Worm (Caenorhabditis elegans) whole organism, young adult: Measurements from ENCODE around the gene clec-121.
"Not testable (repeated sequence)": the region's sequence is repeated elsewhere in the genome, so short reads cannot be mapped to it uniquely, and the experiment has no call there.

ENCODE experiments used
- C17E4.6 ChIP-seq: fragments of 200-800 bp; sonication (Bioruptor generic); IDR thresholded peaks from 2 replicates; pipeline ENCODE4 v1.3.6; 2022; ENCODE audit warnings: missing genetic modification reagents, missing genetic modification characterization, missing compliant biosample characterization
- F39B2.1 ChIP-seq: fragments of 200-800 bp; sonication (Bioruptor generic); IDR thresholded peaks from 2 replicates; pipeline ENCODE4 v1.3.6; 2022; ENCODE audit warnings: missing genetic modification reagents, missing genetic modification characterization, missing compliant biosample characterization
- F52B5.7 ChIP-seq: sonication (generic microtip); optimal IDR thresholded peaks from 2 replicates; lab custom pipeline; 2016; ENCODE audit warnings: mild to moderate bottlenecking, missing genetic modification characterization, missing compliant biosample characterization
- F57A8.1 ChIP-seq: fragments of 200-800 bp; sonication (Bioruptor generic); optimal IDR thresholded peaks from 2 replicates; lab custom pipeline; 2018; ENCODE audit warnings: mild to moderate bottlenecking, missing genetic modification characterization, moderate library complexity, missing compliant biosample characterization
- F57C9.4 ChIP-seq: sonication (generic microtip); optimal IDR thresholded peaks from 2 replicates; lab custom pipeline; 2017; ENCODE audit warnings: mild to moderate bottlenecking, missing genetic modification characterization, missing compliant biosample characterization
- Y53G8AR.9 ChIP-seq: fragments of 200-800 bp; sonication (Bioruptor generic); conservative IDR thresholded peaks from 2 replicates; pipeline ENCODE4 v1.3.6; 2022; ENCODE audit warnings: missing genetic modification reagents, missing genetic modification characterization, missing compliant biosample characterization
- Y67H2A.10 ChIP-seq: fragments of 200-800 bp; sonication (Bioruptor generic); conservative IDR thresholded peaks from 2 replicates; pipeline ENCODE4 v1.3.6; 2022; ENCODE audit warnings: missing genetic modification reagents, missing genetic modification characterization, missing compliant biosample characterization
- akir-1 ChIP-seq: fragments of 200-800 bp; sonication (Bioruptor generic); optimal IDR thresholded peaks from 2 replicates; lab custom pipeline; 2018; ENCODE audit warnings: mild to moderate bottlenecking, missing genetic modification characterization, moderate library complexity, missing compliant biosample characterization
- attf-5 ChIP-seq: fragments of 200-800 bp; sonication (Bioruptor generic); optimal IDR thresholded peaks from 2 replicates; lab custom pipeline; 2018; ENCODE audit warnings: mild to moderate bottlenecking, missing genetic modification characterization, missing compliant biosample characterization
- ceh-91 ChIP-seq: fragments of 200-800 bp; sonication (Bioruptor generic); IDR thresholded peaks from 2 replicates; pipeline ENCODE4 v1.3.6; 2022; ENCODE audit warnings: missing genetic modification reagents, missing genetic modification characterization, missing compliant biosample characterization
- chd-7 ChIP-seq: sonication (generic microtip); optimal IDR thresholded peaks from 2 replicates; lab custom pipeline; 2016; ENCODE audit warnings: mild to moderate bottlenecking, missing genetic modification characterization, moderate library complexity, missing compliant biosample characterization
- ekl-4 ChIP-seq: fragments of 200-800 bp; sonication (Bioruptor generic); IDR thresholded peaks from 2 replicates; pipeline ENCODE4 v1.3.6; 2022; ENCODE audit warnings: missing genetic modification reagents, missing genetic modification characterization, missing compliant biosample characterization
- fkh-3 ChIP-seq: sonication (generic microtip); optimal IDR thresholded peaks from 2 replicates; lab custom pipeline; 2016; ENCODE audit warnings: mild to moderate bottlenecking, missing genetic modification characterization, missing compliant biosample characterization
- hlh-12 ChIP-seq: sonication (generic microtip); optimal IDR thresholded peaks from 2 replicates; lab custom pipeline; 2016; ENCODE audit warnings: missing genetic modification characterization, missing compliant biosample characterization
- hlh-26 ChIP-seq: fragments of 200-800 bp; sonication (Bioruptor generic); conservative IDR thresholded peaks from 2 replicates; pipeline ENCODE4 v1.3.6; 2022; ENCODE audit warnings: missing genetic modification reagents, missing genetic modification characterization, missing compliant biosample characterization
- hmg-1.2 ChIP-seq: fragments of 200-800 bp; sonication (Bioruptor generic); IDR thresholded peaks from 2 replicates; pipeline ENCODE4 v1.3.6; 2022; ENCODE audit warnings: missing genetic modification reagents, missing genetic modification characterization, missing compliant biosample characterization
- lir-1 ChIP-seq: fragments of 200-800 bp; sonication (Bioruptor generic); conservative IDR thresholded peaks from 2 replicates; pipeline ENCODE4 v1.3.6; 2022; ENCODE audit warnings: missing genetic modification reagents, missing genetic modification characterization, missing compliant biosample characterization
- madf-10 ChIP-seq: sonication (generic microtip); optimal IDR thresholded peaks from 2 replicates; lab custom pipeline; 2016; ENCODE audit warnings: mild to moderate bottlenecking, missing genetic modification characterization, missing compliant biosample characterization
- mel-28 ChIP-seq: sonication (generic microtip); optimal IDR thresholded peaks from 2 replicates; lab custom pipeline; 2016; ENCODE audit warnings: borderline replicate concordance, mild to moderate bottlenecking, missing genetic modification characterization, missing compliant biosample characterization
- nfya-1 ChIP-seq: sonication (generic microtip); optimal IDR thresholded peaks from 2 replicates; lab custom pipeline; 2017; ENCODE audit warnings: antibody characterized with exemption, missing compliant biosample characterization, missing genetic modification characterization, borderline replicate concordance; ENCODE audit not compliant: insufficient read depth
- nhr-90 ChIP-seq: sonication (generic microtip); optimal IDR thresholded peaks from 2 replicates; lab custom pipeline; 2016; ENCODE audit warnings: missing genotype, mild to moderate bottlenecking, missing genetic modification characterization, missing compliant biosample characterization
- rpc-1 ChIP-seq, 2 experiments: fragments of 150-350 bp in 1 of 2; sonication (generic microtip) in 1 of 2; optimal IDR thresholded peaks; 2 replicates each; lab custom pipeline; 2014 to 2018; ENCODE audit warnings: missing biosample characterization in 1 of 2, missing genetic modification characterization in 1 of 2, missing genetic modification reagents in 1 of 2, missing genotype in 1 of 2
- sea-2 ChIP-seq: fragments of 200-800 bp; sonication (Bioruptor generic); IDR thresholded peaks from 2 replicates; pipeline ENCODE4 v1.3.6; 2022; ENCODE audit warnings: missing genetic modification characterization, missing compliant biosample characterization
- somi-1 ChIP-seq: fragments of 200-800 bp; sonication (Bioruptor generic); optimal IDR thresholded peaks from 2 replicates; lab custom pipeline; 2018; ENCODE audit warnings: mild to moderate bottlenecking, missing genetic modification characterization, missing compliant biosample characterization
- tbx-9 ChIP-seq: sonication (generic microtip); optimal IDR thresholded peaks from 2 replicates; lab custom pipeline; 2016; ENCODE audit warnings: borderline replicate concordance, missing genetic modification characterization, inconsistent platforms, missing compliant biosample characterization
- tlf-1 ChIP-seq: fragments of 200-800 bp; sonication (Bioruptor generic); optimal IDR thresholded peaks from 2 replicates; lab custom pipeline; 2018; ENCODE audit warnings: mild to moderate bottlenecking, missing genetic modification characterization, missing compliant biosample characterization
- unc-130 ChIP-seq: sonication (generic microtip); optimal IDR thresholded peaks from 2 replicates; lab custom pipeline; 2016; ENCODE audit warnings: missing genetic modification reagents, missing genetic modification characterization, missing compliant biosample characterization
- unc-62 ChIP-seq: fragments of 150-350 bp; optimal IDR thresholded peaks from 2 replicates; lab custom pipeline; 2014; ENCODE audit warnings: missing biosample characterization, missing genetic modification reagents, missing genetic modification characterization
- ztf-25 ChIP-seq: fragments of 200-800 bp; sonication (Bioruptor generic); IDR thresholded peaks from 2 replicates; pipeline ENCODE4 v1.3.6; 2022; ENCODE audit warnings: missing genetic modification reagents, missing genetic modification characterization, missing compliant biosample characterization
- ztf-26 ChIP-seq: sonication (generic microtip); optimal IDR thresholded peaks from 2 replicates; lab custom pipeline; 2017; ENCODE audit warnings: missing genetic modification characterization, missing compliant biosample characterization

The clec-121 gene

DNA sequence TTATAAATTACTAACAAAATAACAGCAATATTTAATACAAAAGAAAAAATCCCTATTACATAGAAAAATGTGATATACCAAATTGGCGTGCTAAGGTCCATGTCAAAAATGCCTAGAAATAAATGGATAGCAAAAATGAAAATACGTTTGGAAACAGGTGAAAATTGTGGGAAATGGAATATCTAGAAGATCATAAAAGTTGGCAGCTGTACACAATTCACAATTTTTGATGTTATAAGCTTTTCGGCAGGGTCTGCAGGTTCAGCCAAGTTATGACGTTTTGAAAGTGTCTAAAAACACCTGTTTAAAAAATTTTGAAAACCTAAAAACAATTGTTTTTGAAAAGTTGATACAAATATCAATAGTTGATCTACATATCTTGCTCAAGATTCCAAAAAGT lies 40.7 kb downstream of the clec-121 start, which contains the start of gene sri-42:
TSS of gene sri-42 (minus strand) at position 101 of the 400 bp plus-strand sequence.
- not testable (repeated sequence) for TF ChIP-seq somi-1 (GFP tag; lab: Kevin White, UChicago); nhr-90 (tag; lab: Kevin White, UChicago); Y67H2A.10

DNA sequence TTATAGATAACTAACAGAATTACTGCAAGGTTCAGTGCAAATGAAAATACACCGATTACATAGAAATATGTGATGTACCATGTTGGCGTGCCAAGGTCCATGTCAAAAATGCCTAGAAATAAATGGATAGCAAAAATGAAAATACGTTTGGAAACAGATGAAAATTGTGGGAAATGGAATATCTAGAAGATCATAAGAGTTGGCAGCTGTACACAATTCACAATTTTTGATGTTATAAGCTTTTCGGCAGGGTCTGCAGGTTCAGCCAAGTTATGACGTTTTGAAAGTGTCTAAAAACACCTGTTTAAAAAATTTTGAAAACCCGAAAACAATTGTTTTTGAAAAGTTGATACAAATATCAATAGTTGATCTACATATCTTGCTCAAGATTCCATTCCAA lies 42.4 kb downstream of the clec-121 start, which contains the start of gene sri-43:
TSS of gene sri-43 (minus strand) at position 101 of the 400 bp plus-strand sequence.
- TF ChIP-seq Y53G8AR.9; lir-1; mel-28 (tag; lab: Kevin White, UChicago): not testable (repeated sequence)

DNA sequence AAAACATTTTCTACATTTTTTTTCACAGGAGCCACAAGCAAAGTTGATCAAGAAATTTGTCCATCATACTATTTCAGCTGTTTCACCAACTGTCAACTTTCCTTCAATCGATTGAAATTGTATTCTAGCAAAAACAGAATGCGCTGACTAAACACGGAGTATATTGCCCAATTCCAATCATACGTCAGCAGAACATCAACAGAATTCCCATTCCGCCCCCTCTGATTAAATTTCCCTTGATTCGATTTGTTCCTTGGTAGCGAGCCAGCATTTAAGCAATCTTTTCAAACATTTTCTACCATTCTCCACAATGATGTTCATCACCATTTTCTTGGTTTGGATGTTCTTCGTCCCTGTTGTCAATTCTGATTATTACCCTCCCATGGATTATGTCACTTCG lies 43.7 kb downstream of the clec-121 start, which contains the start of gene T10D4.15:
TSS of gene T10D4.15 (plus strand) at position 301 of the 400 bp plus-strand sequence.
- TF ChIP-seq fkh-3 (no peak), ztf-25 (GFP tag; lab: Robert Waterston, UW) (no peak)

DNA sequence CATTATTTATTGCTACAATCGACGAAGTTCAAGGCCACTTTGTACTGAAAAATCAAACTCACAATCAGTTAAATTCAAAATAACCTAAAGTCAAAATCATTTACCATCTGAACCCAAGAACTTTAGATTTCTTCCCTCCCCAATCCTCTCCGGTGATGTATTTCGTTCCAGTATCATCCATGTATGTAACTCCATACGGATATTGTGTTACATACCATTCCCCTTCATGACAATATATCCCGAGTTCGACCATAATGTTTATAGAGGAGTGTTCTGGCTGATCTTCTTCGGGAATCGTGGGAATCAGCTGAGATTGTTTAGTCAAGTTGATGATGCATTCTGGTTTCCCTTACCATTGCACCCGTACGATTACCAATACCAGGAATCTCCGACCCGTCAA lies 46.3 kb downstream of the clec-121 start:
- TF ChIP-seq hlh-26, result no peak
- TF ChIP-seq akir-1 (GFP tag; lab: Kevin White, UChicago), result no peak
- TF ChIP-seq sea-2 (GFP tag; lab: Robert Waterston, UW), result no peak
- no peak for TF ChIP-seq ztf-26
- TF ChIP-seq somi-1 (GFP tag; lab: Kevin White, UChicago), result no peak
- TF ChIP-seq unc-130, result no peak
- TF ChIP-seq unc-62, result no peak
- no peak for TF ChIP-seq C17E4.6 (GFP tag; lab: Robert Waterston, UW)
- TF ChIP-seq chd-7 (tag; lab: Kevin White, UChicago), result no peak
- TF ChIP-seq ekl-4 (GFP tag; lab: Robert Waterston, UW), result no peak
- TF ChIP-seq hlh-12 (tag; lab: Kevin White, UChicago), result no peak
- no peak for TF ChIP-seq nfya-1 (tag; lab: Kevin White, UChicago)
- no peak for TF ChIP-seq rpc-1 (optimal IDR thresholded peaks at IDR 0.05; lab: Kevin White, UChicago)
- TF ChIP-seq rpc-1 (tag; optimal IDR thresholded peaks at IDR 0.05; lab: Kevin White, UChicago), result no peak
- TF ChIP-seq ztf-25 (GFP tag; lab: Robert Waterston, UW), result no peak
- no peak for TF ChIP-seq tlf-1
- TF ChIP-seq F57A8.1 (GFP tag; lab: Kevin White, UChicago), result no peak
- TF ChIP-seq F52B5.7 (tag; lab: Kevin White, UChicago), result no peak
- TF ChIP-seq madf-10 (tag; lab: Kevin White, UChicago), result no peak
- TF ChIP-seq attf-5 (GFP tag; lab: Kevin White, UChicago), result no peak
- TF ChIP-seq ceh-91 (GFP tag; lab: Robert Waterston, UW), result no peak

DNA sequence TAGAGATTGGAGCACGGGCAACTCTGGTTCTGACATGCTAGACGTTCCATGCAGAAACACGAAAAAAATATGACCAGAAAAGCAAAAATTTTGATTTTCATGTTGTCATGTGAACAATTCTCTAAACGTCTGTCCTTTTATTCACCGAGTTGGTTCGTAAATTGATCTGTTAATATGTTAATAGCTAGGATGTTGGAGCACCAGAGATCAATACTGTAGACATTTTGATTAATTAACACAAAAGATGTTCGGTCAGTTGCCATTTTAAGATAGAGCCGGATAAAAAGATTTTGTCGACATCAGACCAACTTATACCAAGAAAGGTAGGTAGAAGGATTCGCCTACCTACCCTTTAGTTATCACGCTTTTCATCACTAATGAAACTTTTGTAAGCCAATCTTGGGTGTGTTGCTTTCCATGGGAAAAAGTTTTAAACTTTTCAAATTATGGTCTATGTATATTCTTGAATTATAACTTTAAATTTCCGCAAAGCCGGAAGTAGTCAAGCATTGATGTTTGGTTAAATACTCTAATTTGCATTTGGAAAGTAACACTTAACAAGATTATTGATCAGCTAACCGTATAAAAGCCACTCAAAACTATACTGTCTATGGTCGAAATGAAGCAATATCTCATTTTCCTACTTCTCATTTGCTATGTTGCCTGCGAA lies 47.5 kb downstream of the clec-121 start, which contains the start of the genes T10D4.11 and T10D4.1:
TSS of gene T10D4.11 (minus strand) at position 101 of the 670 bp plus-strand sequence.
TSS of gene T10D4.1 (plus strand) at position 620 of the 670 bp plus-strand sequence.
- TF ChIP-seq tbx-9 (tag; lab: Kevin White, UChicago) (no peak), fkh-3 (no peak), hmg-1.2 (no peak), F57C9.4 (tag; lab: Kevin White, UChicago) (no peak), F39B2.1 (GFP tag; lab: Robert Waterston, UW) (no peak)
